Fruit fly (Drosophila melanogaster): Measurements from ENCODE around the gene mtgo.
A peak's percentile ranks its signal among the peaks of the same experiment; 100 is the strongest.

The mtgo gene

DNA sequence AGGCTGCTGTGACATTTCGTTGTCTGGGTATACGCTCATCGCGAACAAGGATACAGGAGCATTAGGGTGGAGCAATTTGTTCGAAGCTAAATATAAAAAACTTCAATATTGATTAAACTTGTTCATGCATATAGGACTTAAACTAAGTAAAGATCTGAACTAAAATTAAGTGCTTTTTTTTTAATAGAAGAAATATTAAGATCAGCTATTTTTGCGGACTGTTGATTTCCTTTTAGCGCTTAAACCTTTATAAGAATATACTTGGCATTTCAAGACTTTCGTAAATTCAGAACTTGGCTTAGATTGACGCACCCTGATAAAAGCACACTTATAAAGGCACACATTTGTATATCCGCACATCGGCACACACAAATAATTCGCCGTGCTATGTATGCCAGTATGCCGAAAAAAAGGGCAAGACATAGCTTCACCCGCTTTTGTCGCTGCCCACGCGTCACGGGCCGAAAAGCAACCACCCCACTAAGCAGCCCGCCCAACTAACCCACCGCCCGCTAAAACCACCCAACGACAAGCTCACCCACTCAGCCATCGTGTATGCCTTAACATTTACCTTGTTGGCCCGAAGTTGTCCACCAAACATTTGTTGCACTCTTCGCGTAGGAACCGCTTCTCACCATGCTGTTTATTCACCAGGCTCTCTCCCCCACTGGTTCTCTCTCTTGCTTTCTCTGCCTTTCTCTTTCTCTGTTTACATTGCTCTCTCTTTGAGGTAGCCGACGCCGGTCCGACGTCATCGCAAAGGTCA lies 3.0 kb downstream of the mtgo start (continued):
- TF ChIP-seq oc (tag; optimal IDR thresholded peaks at IDR 0.05) (no peak), Dp (GFP tag; optimal IDR thresholded peaks at IDR 0.05) (no peak), CG32767 (GFP tag; IDR thresholded peaks at IDR 0.05) (no peak), CG10654 (GFP tag; optimal IDR thresholded peaks at IDR 0.05) (peak; percentile 20), Drgx (GFP tag; IDR thresholded peaks at IDR 0.05) (peak; percentile 61; the same call in 1 of the 2 replicates), CG2712 (tag; optimal IDR thresholded peaks at IDR 0.05) (peak; percentile 51), CG32532 (GFP tag; IDR thresholded peaks at IDR 0.05) (peak; percentile 57; the same call in 1 of the 2 replicates), Kr (GFP tag; optimal IDR thresholded peaks at IDR 0.05) (no peak), Ravus (GFP tag; IDR thresholded peaks at IDR 0.05) (no peak), exex (tag; optimal IDR thresholded peaks at IDR 0.05) (peak; percentile 67), otp (GFP tag; IDR thresholded peaks at IDR 0.05) (no peak), shn (GFP tag; optimal IDR thresholded peaks at IDR 0.05) (no peak), Myb (GFP tag; optimal IDR thresholded peaks at IDR 0.05) (peak; percentile 8), CG16813 (GFP tag; IDR thresholded peaks at IDR 0.05; ENCODE audit: partially characterized antibody) (peak; percentile 14; the same call in 1 of the 3 replicates), CG30020 (tag; optimal IDR thresholded peaks at IDR 0.05) (no peak), cato (GFP tag; optimal IDR thresholded peaks at IDR 0.05; ENCODE audit: borderline replicate concordance) (no peak), CG2875 (GFP tag; optimal IDR thresholded peaks at IDR 0.05) (no peak), prd (optimal IDR thresholded peaks at IDR 0.05) (no peak), prd (GFP tag; IDR thresholded peaks at IDR 0.05) (no peak), CG8478 (optimal IDR thresholded peaks at IDR 0.05) (no peak), E2f2 (GFP tag; IDR thresholded peaks at IDR 0.05) (peak; percentile 34; the same call in 1 of the 2 replicates), E2f1 (GFP tag; IDR thresholded peaks at IDR 0.05) (no peak), CG12659 (GFP tag; optimal IDR thresholded peaks at IDR 0.05) (peak; percentile 62), sisA (GFP tag; IDR thresholded peaks at IDR 0.05) (no peak), NC2α (GFP tag; optimal IDR thresholded peaks at IDR 0.05) (no peak), CG17912 (GFP tag; optimal IDR thresholded peaks at IDR 0.05) (no peak), gcm (GFP tag; optimal IDR thresholded peaks at IDR 0.05) (peak; percentile 1), Bdp1 (GFP tag; optimal IDR thresholded peaks at IDR 0.05) (peak; percentile 10), Usf (GFP tag; optimal IDR thresholded peaks at IDR 0.05) (no peak), Poxn (GFP tag; IDR thresholded peaks at IDR 0.05) (0 out of 2 replicates have a peak, but pooled peaks have one; percentile 41), CG14860 (GFP tag; IDR thresholded peaks at IDR 0.05; ENCODE audit: partially characterized antibody) (no peak), CG14965 (GFP tag; optimal IDR thresholded peaks at IDR 0.05; ENCODE audit: borderline replicate concordance) (no peak), CG1024 (GFP tag; IDR thresholded peaks at IDR 0.05) (no peak), jumu (GFP tag; optimal IDR thresholded peaks at IDR 0.05) (no peak), D19B (GFP tag; optimal IDR thresholded peaks at IDR 0.05) (peak; percentile 60), nerfin-1 (tag; optimal IDR thresholded peaks at IDR 0.05) (no peak), wdn (GFP tag; IDR thresholded peaks at IDR 0.05) (no peak), Hmx (GFP tag; optimal IDR thresholded peaks at IDR 0.05) (no peak), Deaf1 (tag; optimal IDR thresholded peaks at IDR 0.05) (peak; percentile 78), hth (optimal IDR thresholded peaks at IDR 0.05) (no peak), Neu2 (GFP tag; optimal IDR thresholded peaks at IDR 0.05; ENCODE audit: borderline replicate concordance) (no peak), CG11723 (GFP tag; optimal IDR thresholded peaks at IDR 0.05) (no peak), CG18764 (GFP tag; optimal IDR thresholded peaks at IDR 0.05) (no peak), klu (GFP tag; IDR thresholded peaks at IDR 0.05) (0 out of 2 replicates have a peak, but pooled peaks have one; percentile 27), Nf-YB (GFP tag; optimal IDR thresholded peaks at IDR 0.05) (peak; percentile 16), sd (tag; optimal IDR thresholded peaks at IDR 0.05) (no peak), zen (tag; optimal IDR thresholded peaks at IDR 0.05) (no peak), CG8924 (tag; optimal IDR thresholded peaks at IDR 0.05) (peak; percentile 67), stc (GFP tag; IDR thresholded peaks at IDR 0.05) (no peak), sr (GFP tag; IDR thresholded peaks at IDR 0.05) (no peak), gce (GFP tag; IDR thresholded peaks at IDR 0.05) (no peak)

All from whole organism, embryonic.